Fruit fly (Drosophila melanogaster) whole organism, embryonic: ENCODE measurements around the gene shv.

Source experiments
- Aef1 ChIP-seq: fragments of 200-800 bp; sonication (Bioruptor generic); IDR thresholded peaks from 3 replicates; pipeline ENCODE4 v1.3.6; 2022; ENCODE audit warnings: missing biosample characterization, missing genetic modification characterization
- B-H2 ChIP-seq: fragments of 200-800 bp; sonication (Bioruptor generic); optimal IDR thresholded peaks from 2 replicates; lab custom pipeline; 2018; ENCODE audit warnings: missing biosample characterization, mild to moderate bottlenecking, missing genetic modification characterization
- CG10431 ChIP-seq: fragments of 200-800 bp; sonication (Bioruptor generic); optimal IDR thresholded peaks from 3 replicates; lab custom pipeline; 2018; ENCODE audit warnings: missing biosample characterization, mild to moderate bottlenecking, missing genetic modification characterization
- CG14860 ChIP-seq: fragments of 200-800 bp; sonication (Bioruptor generic); IDR thresholded peaks from 3 replicates; pipeline ENCODE4 v1.3.6; 2022; ENCODE audit warnings: missing biosample characterization, missing genetic modification characterization; ENCODE audit not compliant: partially characterized antibody
- CG14965 ChIP-seq: fragments of 200-800 bp; sonication (Bioruptor generic); optimal IDR thresholded peaks from 2 replicates; lab custom pipeline; 2016; ENCODE audit warnings: missing biosample characterization, missing genetic modification characterization, borderline replicate concordance
- CG15601 ChIP-seq: fragments of 200-800 bp; sonication (Bioruptor generic); optimal IDR thresholded peaks from 3 replicates; lab custom pipeline; 2019; ENCODE audit warnings: missing biosample characterization, mild to moderate bottlenecking, missing genetic modification characterization, moderate library complexity
- CG1647 ChIP-seq: fragments of 200-800 bp; sonication (Bioruptor generic); optimal IDR thresholded peaks from 3 replicates; lab custom pipeline; 2016; ENCODE audit warnings: missing biosample characterization, missing genetic modification characterization
- CG16815 ChIP-seq: fragments of 200-800 bp; sonication (Bioruptor generic); optimal IDR thresholded peaks from 3 replicates; lab custom pipeline; 2017; ENCODE audit warnings: missing biosample characterization, mild to moderate bottlenecking, missing genetic modification characterization
- CG17802 ChIP-seq: fragments of 200-800 bp; sonication (Bioruptor generic); optimal IDR thresholded peaks from 2 replicates; lab custom pipeline; 2018; ENCODE audit warnings: missing biosample characterization, mild to moderate bottlenecking, missing genetic modification characterization, moderate library complexity
- CG17829 ChIP-seq: fragments of 200-800 bp; optimal IDR thresholded peaks from 2 replicates; lab custom pipeline; 2019; ENCODE audit warnings: missing biosample characterization, mild to moderate bottlenecking, missing genetic modification characterization, moderate library complexity
- CG18599 ChIP-seq: fragments of 200-800 bp; sonication (Bioruptor generic); optimal IDR thresholded peaks from 3 replicates; lab custom pipeline; 2017; ENCODE audit warnings: missing biosample characterization, missing genetic modification characterization, mild to moderate bottlenecking, moderate library complexity, missing genetic modification reagents
- CG33213 ChIP-seq: fragments of 200-800 bp; sonication (Bioruptor generic); optimal IDR thresholded peaks from 3 replicates; lab custom pipeline; 2016; ENCODE audit warnings: missing biosample characterization, missing genetic modification characterization
- CG34224 ChIP-seq: fragments of 200-800 bp; sonication (Bioruptor generic); IDR thresholded peaks from 3 replicates; pipeline ENCODE4 v1.3.6; 2022; ENCODE audit warnings: missing biosample characterization, missing genetic modification characterization; ENCODE audit not compliant: partially characterized antibody
- CG3995 ChIP-seq: fragments of 200-800 bp; sonication (Bioruptor generic); optimal IDR thresholded peaks from 3 replicates; lab custom pipeline; 2016; ENCODE audit warnings: missing biosample characterization, missing genetic modification characterization
- CG6175 ChIP-seq: fragments of 200-800 bp; sonication (Bioruptor generic); IDR thresholded peaks from 3 replicates; pipeline ENCODE4 v1.3.6; 2022; ENCODE audit warnings: missing biosample characterization, missing genetic modification characterization
- CG6689 ChIP-seq: fragments of 200-800 bp; sonication (Bioruptor generic); IDR thresholded peaks from 2 replicates; pipeline ENCODE4 v1.3.6; 2022; ENCODE audit warnings: missing biosample characterization, missing genetic modification characterization
- CG6813 ChIP-seq: fragments of 200-800 bp; sonication (Bioruptor generic); optimal IDR thresholded peaks from 2 replicates; lab custom pipeline; 2017; ENCODE audit warnings: missing biosample characterization, missing genetic modification characterization, mild to moderate bottlenecking, moderate library complexity, missing genetic modification reagents
- CG7987 ChIP-seq: fragments of 200-800 bp; sonication (Bioruptor generic); optimal IDR thresholded peaks from 2 replicates; lab custom pipeline; 2018; ENCODE audit warnings: missing biosample characterization, mild to moderate bottlenecking, missing genetic modification characterization, moderate library complexity
- CHES-1-like ChIP-seq: fragments of 200-800 bp; sonication (Bioruptor generic); optimal IDR thresholded peaks from 2 replicates; lab custom pipeline; 2016; ENCODE audit warnings: missing biosample characterization, missing genetic modification characterization
- CTCF ChIP-seq: fragments of 200-800 bp; sonication (Bioruptor generic); optimal IDR thresholded peaks from 2 replicates; lab custom pipeline; 2017; ENCODE audit warnings: missing biosample characterization, mild to moderate bottlenecking, missing genetic modification characterization, moderate library complexity
- CkIIα-i1 ChIP-seq: fragments of 200-800 bp; sonication (Bioruptor generic); IDR thresholded peaks from 2 replicates; pipeline ENCODE4 v1.3.6; 2022; ENCODE audit warnings: missing biosample characterization, missing genetic modification characterization
- Dbx ChIP-seq: fragments of 200-800 bp; sonication (Bioruptor generic); IDR thresholded peaks from 3 replicates; pipeline ENCODE4 v1.3.6; 2022; ENCODE audit warnings: missing biosample characterization, missing genetic modification characterization
- E2f1 ChIP-seq: fragments of 200-800 bp; sonication (Bioruptor generic); IDR thresholded peaks from 2 replicates; pipeline ENCODE4 v1.3.6; 2022; ENCODE audit warnings: missing biosample characterization, missing genetic modification characterization
- Elba2 ChIP-seq: fragments of 200-800 bp; sonication (Bioruptor generic); optimal IDR thresholded peaks from 3 replicates; lab custom pipeline; 2016; ENCODE audit warnings: missing biosample characterization, missing genetic modification characterization
- Gug ChIP-seq: fragments of 200-800 bp; sonication (Bioruptor generic); IDR thresholded peaks from 4 replicates; pipeline ENCODE4 v1.3.6; 2022; ENCODE audit warnings: missing biosample characterization, missing genetic modification characterization
- H2.0 ChIP-seq: fragments of 200-800 bp; sonication (Bioruptor generic); IDR thresholded peaks from 2 replicates; pipeline ENCODE4 v1.3.6; 2022; ENCODE audit warnings: missing biosample characterization, missing genetic modification characterization
- Hr3 ChIP-seq: fragments of 200-800 bp; sonication (Bioruptor generic); optimal IDR thresholded peaks from 3 replicates; lab custom pipeline; 2016; ENCODE audit warnings: missing biosample characterization, missing genetic modification characterization
- Nf-YB ChIP-seq: fragments of 200-800 bp; sonication (Bioruptor generic); optimal IDR thresholded peaks from 3 replicates; lab custom pipeline; 2019; ENCODE audit warnings: missing biosample characterization, mild to moderate bottlenecking, missing genetic modification characterization, moderate library complexity
- Sox100B ChIP-seq: fragments of 200-800 bp; sonication (Bioruptor generic); optimal IDR thresholded peaks from 3 replicates; lab custom pipeline; 2018; ENCODE audit warnings: missing biosample characterization, mild to moderate bottlenecking, missing genetic modification characterization
- Trl ChIP-seq, 3 experiments: fragments of >200 bp in 2 of 3; fragments of 200-800 bp in 1 of 3; sonication (Bioruptor generic) in 1 of 3; optimal IDR thresholded peaks; 2 replicates in 1 of 3; 3 replicates in 2 of 3; lab custom pipeline; 2016 to 2017; ENCODE audit warnings: missing biosample characterization in 1 of 3, missing genetic modification characterization in 1 of 3
- ap ChIP-seq: fragments of 200-800 bp; sonication (Bioruptor generic); IDR thresholded peaks from 2 replicates; pipeline ENCODE4 v1.3.6; 2022; ENCODE audit warnings: missing biosample characterization, missing genetic modification characterization
- az2 ChIP-seq: fragments of 200-800 bp; sonication (Bioruptor generic); optimal IDR thresholded peaks from 3 replicates; lab custom pipeline; 2016; ENCODE audit warnings: missing biosample characterization, missing genetic modification characterization
- bcd ChIP-seq: fragments of 200-800 bp; sonication (Bioruptor generic); optimal IDR thresholded peaks from 2 replicates; lab custom pipeline; 2017; ENCODE audit warnings: missing biosample characterization, mild to moderate bottlenecking, missing genetic modification characterization
- cato ChIP-seq: fragments of 200-800 bp; sonication (Bioruptor generic); optimal IDR thresholded peaks from 2 replicates; lab custom pipeline; 2016; ENCODE audit warnings: missing biosample characterization, missing genetic modification characterization, borderline replicate concordance
- chinmo ChIP-seq: fragments of 200-800 bp; sonication (Bioruptor generic); IDR thresholded peaks from 4 replicates; pipeline ENCODE4 v1.3.6; 2022; ENCODE audit warnings: missing biosample characterization, missing genetic modification characterization; ENCODE audit not compliant: partially characterized antibody
- en ChIP-seq: fragments of 200-800 bp; sonication (Bioruptor generic); optimal IDR thresholded peaks from 2 replicates; lab custom pipeline; 2016; ENCODE audit warnings: missing biosample characterization, missing genetic modification characterization
- eyg ChIP-seq: fragments of 200-800 bp; sonication (Bioruptor generic); optimal IDR thresholded peaks from 3 replicates; lab custom pipeline; 2016; ENCODE audit warnings: missing biosample characterization, missing genetic modification characterization
- fd102C ChIP-seq: fragments of 200-800 bp; sonication (Bioruptor generic); optimal IDR thresholded peaks from 2 replicates; lab custom pipeline; 2018; ENCODE audit warnings: missing biosample characterization, mild to moderate bottlenecking, missing genetic modification characterization, moderate library complexity
- fd3F ChIP-seq: fragments of 200-800 bp; sonication (Bioruptor generic); optimal IDR thresholded peaks from 2 replicates; lab custom pipeline; 2018; ENCODE audit warnings: missing biosample characterization, mild to moderate bottlenecking, missing genetic modification characterization, moderate library complexity
- fru ChIP-seq: fragments of >200 bp; optimal IDR thresholded peaks from 2 replicates; lab custom pipeline; 2017
- gt ChIP-seq: fragments of 200-800 bp; sonication (Bioruptor generic); IDR thresholded peaks from 2 replicates; pipeline ENCODE4 v1.3.6; 2022; ENCODE audit warnings: missing biosample characterization, missing genetic modification characterization
- ham ChIP-seq: fragments of 200-800 bp; sonication (Bioruptor generic); IDR thresholded peaks from 2 replicates; pipeline ENCODE4 v1.3.6; 2022; ENCODE audit warnings: missing biosample characterization, missing genetic modification characterization
- hth ChIP-seq: fragments of >200 bp; optimal IDR thresholded peaks from 2 replicates; lab custom pipeline; 2017; ENCODE audit warnings: inconsistent platforms
- ind ChIP-seq: fragments of 200-800 bp; sonication (Bioruptor generic); optimal IDR thresholded peaks from 3 replicates; lab custom pipeline; 2016; ENCODE audit warnings: missing biosample characterization, missing genetic modification characterization
- insv ChIP-seq, 2 experiments: fragments of 200-800 bp; sonication (Bioruptor generic); optimal IDR thresholded peaks; 3 replicates each; lab custom pipeline; 2016 to 2018; ENCODE audit warnings: missing biosample characterization in 2 of 2, missing genetic modification characterization in 2 of 2
- kay ChIP-seq: fragments of 200-800 bp; sonication (Bioruptor generic); optimal IDR thresholded peaks from 2 replicates; lab custom pipeline; 2016; ENCODE audit warnings: missing biosample characterization, missing genetic modification characterization
- klu ChIP-seq: fragments of 200-800 bp; sonication (Bioruptor generic); IDR thresholded peaks from 2 replicates; pipeline ENCODE4 v1.3.6; 2022; ENCODE audit warnings: missing biosample characterization, missing genetic modification characterization
- luna ChIP-seq: fragments of 200-800 bp; sonication (Bioruptor generic); optimal IDR thresholded peaks from 2 replicates; lab custom pipeline; 2016; ENCODE audit warnings: missing biosample characterization, missing genetic modification characterization
- nau ChIP-seq: fragments of 200-800 bp; sonication (Bioruptor generic); optimal IDR thresholded peaks from 3 replicates; lab custom pipeline; 2017; ENCODE audit warnings: missing biosample characterization, mild to moderate bottlenecking, missing genetic modification characterization, missing genetic modification reagents
- p53 ChIP-seq: fragments of 200-800 bp; sonication (Bioruptor generic); optimal IDR thresholded peaks from 2 replicates; lab custom pipeline; 2016; ENCODE audit warnings: missing biosample characterization, missing genetic modification characterization
- trem ChIP-seq: fragments of 200-800 bp; optimal IDR thresholded peaks from 3 replicates; lab custom pipeline; 2019; ENCODE audit warnings: missing biosample characterization, mild to moderate bottlenecking, missing genetic modification characterization, moderate library complexity
- vfl ChIP-seq: fragments of 200-800 bp; sonication (Bioruptor generic); optimal IDR thresholded peaks from 2 replicates; lab custom pipeline; 2016; ENCODE audit warnings: missing biosample characterization, missing genetic modification characterization

shv gene

dm6 chr2L:435311-435806 is 17.5 kb upstream of the shv start (continued):
- TF ChIP-seq trem (no peak), CG6175 (no peak), eyg (no peak), Nf-YB (GFP tag; lab: Kevin White, UChicago) (no peak), p53 (no peak), Aef1 (GFP tag; lab: Robert Waterston, UW) (no peak), Sox100B (GFP tag; lab: Kevin White, UChicago) (peak; percentile 4), H2.0 (GFP tag; lab: Robert Waterston, UW) (no peak), fd102C (GFP tag; lab: Kevin White, UChicago) (no peak), ind (GFP tag; lab: Kevin White, UChicago) (no peak), CG10431 (no peak), B-H2 (GFP tag; lab: Kevin White, UChicago) (no peak), az2 (GFP tag; lab: Kevin White, UChicago) (peak; percentile 17), nau (no peak), fd3F (no peak), CG16815 (no peak), CG33213 (no peak), Dbx (no peak), CTCF (no peak), CG6813 (GFP tag; lab: Kevin White, UChicago) (no peak), E2f1 (no peak), hth (no peak), CG14860 (GFP tag; lab: Robert Waterston, UW) (no peak), Trl (optimal IDR thresholded peaks at IDR 0.05; lab: Kevin White, UChicago) (no peak), Trl (GFP tag; optimal IDR thresholded peaks at IDR 0.05; lab: Kevin White, UChicago) (no peak), ap (0 out of 2 replicates have a peak, but pooled peaks have one; percentile 36), CkIIα-i1 (GFP tag; lab: Robert Waterston, UW) (no peak), CG17829 (tag; lab: Kevin White, UChicago) (no peak), CG7987 (no peak), en (GFP tag; lab: Kevin White, UChicago) (no peak), CG15601 (tag; lab: Kevin White, UChicago) (peak; percentile 78), cato (GFP tag; lab: Kevin White, UChicago) (no peak), CG17802 (tag; lab: Kevin White, UChicago) (no peak), chinmo (no peak), klu (GFP tag; lab: Robert Waterston, UW) (no peak), CG14965 (GFP tag; lab: Kevin White, UChicago) (no peak), kay (GFP tag; lab: Kevin White, UChicago) (no peak), fru (no peak), gt (no peak), luna (GFP tag; lab: Kevin White, UChicago) (no peak), CG3995 (no peak), Hr3 (GFP tag; lab: Kevin White, UChicago) (no peak), vfl (no peak), Gug (no peak), CG34224 (no peak), insv (GFP tag; optimal IDR thresholded peaks at IDR 0.05; lab: Kevin White, UChicago) (no peak), CG6689 (GFP tag; lab: Robert Waterston, UW) (0 out of 2 replicates have a peak, but pooled peaks have one; percentile 21), ham (GFP tag; lab: Robert Waterston, UW) (no peak), CG1647 (GFP tag; lab: Kevin White, UChicago) (no peak), Elba2 (GFP tag; lab: Kevin White, UChicago) (no peak), CG18599 (GFP tag; lab: Kevin White, UChicago) (no peak), bcd (no peak), CHES-1-like (no peak)
